Fruit fly (Drosophila melanogaster): ENCODE data around the gene CheB93a.

The CheB93a gene

DNA sequence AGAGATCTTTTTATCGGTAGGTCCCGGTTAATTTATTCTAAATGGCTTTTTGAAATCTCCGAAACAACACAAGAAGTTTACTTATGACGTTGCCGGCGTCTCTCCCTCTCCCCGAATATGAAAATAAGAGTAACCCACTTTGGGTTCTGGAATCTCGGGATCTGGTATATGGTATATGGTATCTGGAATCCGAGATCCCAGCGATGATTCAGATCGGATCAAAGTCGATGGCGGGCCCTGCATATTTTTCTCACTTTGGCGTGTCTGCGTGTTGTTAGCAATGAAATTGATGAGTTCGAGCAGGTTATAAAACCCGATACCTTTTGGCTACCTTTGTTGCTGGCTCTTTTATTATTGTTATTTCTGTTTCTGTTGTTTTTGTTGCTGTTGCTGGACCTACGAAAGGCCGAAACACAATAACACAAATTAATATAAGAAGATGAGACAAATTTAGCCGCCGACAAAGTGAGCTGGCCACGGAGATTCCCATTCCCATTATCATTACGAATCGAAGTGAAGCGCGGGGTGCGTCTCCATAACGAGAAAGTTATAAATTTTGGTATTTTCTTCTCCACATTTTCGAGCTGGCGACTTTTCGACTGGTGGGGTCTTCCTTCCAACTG, 7.9 kb downstream of the CheB93a start:
- TF ChIP-seq rn (GFP tag; IDR thresholded peaks at IDR 0.05): no peak
- no peak for TF ChIP-seq CG12605 (GFP tag; IDR thresholded peaks at IDR 0.05)
- no peak for TF ChIP-seq CG34367 (tag; optimal IDR thresholded peaks at IDR 0.05)
- TF ChIP-seq gl (tag; optimal IDR thresholded peaks at IDR 0.05): no peak
- no peak for TF ChIP-seq CG32121 (GFP tag; IDR thresholded peaks at IDR 0.05)
- no peak for TF ChIP-seq CG15710 (tag; optimal IDR thresholded peaks at IDR 0.05)
- TF ChIP-seq fd96Ca (GFP tag; IDR thresholded peaks at IDR 0.05): no peak
- TF ChIP-seq CG17806 (tag; optimal IDR thresholded peaks at IDR 0.05): no peak
- TF ChIP-seq D1 (tag; optimal IDR thresholded peaks at IDR 0.05): no peak
- TF ChIP-seq CG8159 (tag; optimal IDR thresholded peaks at IDR 0.05): no peak
- no peak for TF ChIP-seq CG13204 (GFP tag; optimal IDR thresholded peaks at IDR 0.05)
- no peak for TF ChIP-seq Pif1B (GFP tag; optimal IDR thresholded peaks at IDR 0.05)
- no peak for TF ChIP-seq CG9948 (tag; optimal IDR thresholded peaks at IDR 0.05)
- TF ChIP-seq EcR (GFP tag; optimal IDR thresholded peaks at IDR 0.05): no peak
- TF ChIP-seq CG8301 (tag; optimal IDR thresholded peaks at IDR 0.05): no peak

DNA sequence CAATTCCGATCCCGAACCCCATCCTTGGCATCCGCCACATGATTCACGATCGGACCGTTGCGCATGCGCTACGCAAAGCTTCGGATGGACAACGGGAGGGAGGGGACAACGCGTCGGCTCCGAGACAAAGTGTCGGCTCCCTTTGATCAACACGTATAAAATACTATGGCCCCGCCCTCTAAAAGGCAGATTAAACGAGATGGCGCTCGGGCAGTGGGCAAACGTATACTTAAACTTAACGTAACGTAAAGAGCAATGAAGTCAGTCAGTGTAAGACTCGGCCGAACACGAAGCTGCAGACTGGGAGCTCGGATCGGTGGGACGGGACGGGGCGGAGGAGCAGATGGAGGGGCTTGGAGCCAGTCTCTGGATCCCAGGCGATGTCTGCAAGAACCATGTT, 9.6 kb downstream of the CheB93a start:
- TF ChIP-seq CG8301 (tag; optimal IDR thresholded peaks at IDR 0.05) (no peak), CG10348 (GFP tag; IDR thresholded peaks at IDR 0.05) (no peak), EcR (GFP tag; optimal IDR thresholded peaks at IDR 0.05) (no peak), fd96Ca (GFP tag; IDR thresholded peaks at IDR 0.05) (no peak)

DNA sequence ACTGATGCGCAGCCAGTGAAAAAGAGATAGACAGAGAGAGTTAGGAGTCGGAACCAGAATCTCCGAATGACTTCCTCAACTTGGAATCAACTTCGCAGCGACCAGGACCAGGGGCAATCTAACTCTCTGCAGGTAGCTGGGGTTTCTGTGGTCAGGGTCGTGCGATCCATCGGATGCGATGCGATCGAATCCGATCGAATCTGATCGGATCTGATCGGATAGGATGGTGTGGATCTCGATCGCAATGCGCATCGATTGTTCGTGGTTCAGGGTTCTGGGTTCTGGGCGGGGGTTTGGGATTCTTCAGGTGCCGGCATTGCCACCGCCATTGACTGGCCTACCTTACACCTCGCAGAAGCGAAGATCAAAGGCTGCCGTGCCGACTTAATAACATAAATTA, 12.0 kb downstream of the CheB93a start:
- no peak for TF ChIP-seq CG10348 (GFP tag; IDR thresholded peaks at IDR 0.05)
- no peak for TF ChIP-seq fd96Ca (GFP tag; IDR thresholded peaks at IDR 0.05)
- TF ChIP-seq Ets98B (GFP tag; IDR thresholded peaks at IDR 0.05): no peak
- no peak for TF ChIP-seq CG8301 (tag; optimal IDR thresholded peaks at IDR 0.05)
- no peak for TF ChIP-seq gl (tag; optimal IDR thresholded peaks at IDR 0.05)
- TF ChIP-seq Pif1A (GFP tag; optimal IDR thresholded peaks at IDR 0.05): no peak
- no peak for TF ChIP-seq CG32121 (GFP tag; IDR thresholded peaks at IDR 0.05)
- no peak for TF ChIP-seq EcR (GFP tag; optimal IDR thresholded peaks at IDR 0.05)
- TF ChIP-seq CG13204 (GFP tag; optimal IDR thresholded peaks at IDR 0.05): no peak
- no peak for TF ChIP-seq CG9948 (tag; optimal IDR thresholded peaks at IDR 0.05)
- TF ChIP-seq Pif1B (GFP tag; optimal IDR thresholded peaks at IDR 0.05): no peak
- no peak for TF ChIP-seq CG15710 (tag; optimal IDR thresholded peaks at IDR 0.05)
- TF ChIP-seq CG34367 (tag; optimal IDR thresholded peaks at IDR 0.05): no peak
- no peak for TF ChIP-seq Snoo (tag; optimal IDR thresholded peaks at IDR 0.05)
- no peak for TF ChIP-seq D1 (tag; optimal IDR thresholded peaks at IDR 0.05)
- TF ChIP-seq CG17806 (tag; optimal IDR thresholded peaks at IDR 0.05): no peak
- TF ChIP-seq CG4496 (GFP tag; IDR thresholded peaks at IDR 0.05): no peak
- no peak for TF ChIP-seq CG14655 (GFP tag; optimal IDR thresholded peaks at IDR 0.05)
- no peak for TF ChIP-seq CG8159 (tag; optimal IDR thresholded peaks at IDR 0.05)
- no peak for TF ChIP-seq CG12605 (GFP tag; IDR thresholded peaks at IDR 0.05)

DNA sequence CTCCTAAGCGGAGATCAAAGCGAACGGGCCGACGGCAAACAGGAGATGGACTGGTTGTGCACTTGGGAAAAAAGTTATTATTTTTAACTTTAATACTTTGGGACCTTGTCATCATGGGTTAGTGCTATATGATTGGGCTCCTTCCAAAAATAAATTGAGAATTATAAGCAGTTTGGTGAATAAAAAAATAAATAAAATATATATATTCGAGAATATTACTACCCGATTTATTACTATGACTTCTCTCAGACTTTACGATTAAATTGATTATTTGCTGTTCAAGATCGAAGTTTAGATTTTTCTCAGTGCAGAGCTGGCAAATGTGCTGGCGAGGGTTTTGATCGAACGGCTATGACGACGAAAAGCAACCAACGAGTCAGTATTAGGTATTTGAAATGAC, 12.7 kb downstream of the CheB93a start:
- TF ChIP-seq CG34367 (tag; optimal IDR thresholded peaks at IDR 0.05) (no peak), CG9948 (tag; optimal IDR thresholded peaks at IDR 0.05) (peak; percentile 40), Pif1B (GFP tag; optimal IDR thresholded peaks at IDR 0.05) (no peak), CG14655 (GFP tag; optimal IDR thresholded peaks at IDR 0.05) (peak; percentile 59), CG8159 (tag; optimal IDR thresholded peaks at IDR 0.05) (peak; percentile 55), D1 (tag; optimal IDR thresholded peaks at IDR 0.05) (no peak), rn (GFP tag; IDR thresholded peaks at IDR 0.05) (no peak), CG10348 (GFP tag; IDR thresholded peaks at IDR 0.05) (no peak), CG8301 (tag; optimal IDR thresholded peaks at IDR 0.05) (peak; percentile 39), CG17806 (tag; optimal IDR thresholded peaks at IDR 0.05) (peak; percentile 35), CG13204 (GFP tag; optimal IDR thresholded peaks at IDR 0.05) (no peak), Ets98B (GFP tag; IDR thresholded peaks at IDR 0.05) (no peak), Pif1A (GFP tag; optimal IDR thresholded peaks at IDR 0.05) (no peak)

DNA sequence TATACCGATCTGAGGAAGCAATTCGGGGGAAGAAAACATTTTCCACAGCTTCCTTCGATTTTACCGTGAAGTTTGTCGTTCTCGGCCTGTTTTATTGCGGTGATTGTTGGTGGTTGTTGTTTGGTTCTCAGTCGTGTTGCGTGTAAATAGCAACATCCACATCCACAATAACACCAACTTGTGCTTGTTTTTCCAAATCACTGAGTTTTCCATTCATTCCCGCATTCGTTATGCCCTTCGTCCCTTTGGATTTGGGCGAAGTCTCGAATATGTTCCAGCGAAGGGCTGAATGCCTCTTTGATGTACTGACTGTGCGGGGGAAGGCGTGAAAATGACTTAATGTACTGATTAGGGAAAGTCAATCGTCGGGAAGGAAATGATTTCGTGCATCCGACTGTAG, 19.6 kb downstream of the CheB93a start:
- TF ChIP-seq D1 (tag; optimal IDR thresholded peaks at IDR 0.05): no peak
- TF ChIP-seq CG8159 (tag; optimal IDR thresholded peaks at IDR 0.05): no peak
- TF ChIP-seq Pif1A (GFP tag; optimal IDR thresholded peaks at IDR 0.05): no peak
- TF ChIP-seq CG4496 (GFP tag; IDR thresholded peaks at IDR 0.05): no peak
- TF ChIP-seq CG13204 (GFP tag; optimal IDR thresholded peaks at IDR 0.05): no peak
- TF ChIP-seq Snoo (tag; optimal IDR thresholded peaks at IDR 0.05): no peak
- TF ChIP-seq CG14655 (GFP tag; optimal IDR thresholded peaks at IDR 0.05): no peak
- TF ChIP-seq EcR (GFP tag; optimal IDR thresholded peaks at IDR 0.05): no peak
- TF ChIP-seq CG10348 (GFP tag; IDR thresholded peaks at IDR 0.05): no peak
- no peak for TF ChIP-seq CG9948 (tag; optimal IDR thresholded peaks at IDR 0.05)
- TF ChIP-seq CG8301 (tag; optimal IDR thresholded peaks at IDR 0.05): no peak
- no peak for TF ChIP-seq CG17806 (tag; optimal IDR thresholded peaks at IDR 0.05)
- TF ChIP-seq CG15710 (tag; optimal IDR thresholded peaks at IDR 0.05): no peak
- TF ChIP-seq gl (tag; optimal IDR thresholded peaks at IDR 0.05): no peak
- TF ChIP-seq CG12605 (GFP tag; IDR thresholded peaks at IDR 0.05): no peak

DNA sequence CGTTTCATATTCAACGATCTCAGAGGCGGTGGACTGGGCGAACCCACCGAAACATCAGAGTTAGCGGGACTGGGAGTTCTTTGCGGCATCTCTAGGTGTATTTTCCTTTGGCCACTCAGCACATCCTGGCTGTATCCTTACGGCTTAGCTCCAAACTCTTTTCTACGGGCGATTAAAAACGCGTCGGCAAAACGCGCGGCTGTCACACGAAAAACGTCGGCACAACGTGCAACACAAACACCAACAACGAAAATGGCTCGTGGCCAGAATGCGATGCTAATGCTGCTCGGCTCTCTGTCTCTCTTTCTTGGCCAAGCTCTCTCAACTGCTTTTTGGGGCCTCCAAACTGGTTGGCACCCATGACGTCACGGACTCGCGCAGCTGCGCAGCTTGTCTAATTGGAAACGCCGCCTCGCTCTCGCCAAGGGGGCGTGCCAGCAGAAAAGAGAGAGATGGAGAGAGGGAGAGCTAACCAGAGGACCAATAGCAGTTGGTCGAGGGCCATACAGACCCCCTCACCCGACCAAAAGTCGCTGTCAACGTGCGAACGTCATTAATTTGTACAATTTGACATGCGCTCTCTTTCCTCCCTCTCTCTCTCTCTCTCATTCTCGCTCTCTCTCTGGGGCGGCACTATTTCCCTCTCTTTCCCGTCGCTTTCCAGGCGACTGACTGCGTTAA, 26.8 kb downstream of the CheB93a start, which contains the start of gene lbl:
TSS of gene lbl (minus strand) at position 255 of the 681 bp plus-strand sequence.
- TF ChIP-seq CG13204 (GFP tag; optimal IDR thresholded peaks at IDR 0.05) (no peak), Pif1A (GFP tag; optimal IDR thresholded peaks at IDR 0.05) (no peak), Ets98B (GFP tag; IDR thresholded peaks at IDR 0.05) (no peak), gl (tag; optimal IDR thresholded peaks at IDR 0.05) (no peak), CG8159 (tag; optimal IDR thresholded peaks at IDR 0.05) (no peak), EcR (GFP tag; optimal IDR thresholded peaks at IDR 0.05) (no peak), CG9948 (tag; optimal IDR thresholded peaks at IDR 0.05) (no peak), D1 (tag; optimal IDR thresholded peaks at IDR 0.05) (no peak), Pif1B (GFP tag; optimal IDR thresholded peaks at IDR 0.05) (no peak), CG17806 (tag; optimal IDR thresholded peaks at IDR 0.05) (no peak), fd96Ca (GFP tag; IDR thresholded peaks at IDR 0.05) (0 out of 3 replicates have a peak, but pooled peaks have one; percentile 32), CG8301 (tag; optimal IDR thresholded peaks at IDR 0.05) (no peak), CG4496 (GFP tag; IDR thresholded peaks at IDR 0.05) (0 out of 3 replicates have a peak, but pooled peaks have one; percentile 8), CG14655 (GFP tag; optimal IDR thresholded peaks at IDR 0.05) (no peak), CG32121 (GFP tag; IDR thresholded peaks at IDR 0.05) (0 out of 2 replicates have a peak, but pooled peaks have one; percentile 11), rn (GFP tag; IDR thresholded peaks at IDR 0.05) (no peak), CG10348 (GFP tag; IDR thresholded peaks at IDR 0.05) (no peak)
